Fruit fly (Drosophila melanogaster) Kc167 (cell line): ENCODE data around the gene Mpi.

ENCODE experiments used
- Myc ChIP-seq: fragments of >200 bp; optimal IDR thresholded peaks from 2 replicates; lab custom pipeline; 2017; ENCODE audit warnings: missing external identifiers
- Sin3A ChIP-seq: fragments of >200 bp; optimal IDR thresholded peaks from 2 replicates; lab custom pipeline; 2018; ENCODE audit warnings: missing external identifiers
- h ChIP-seq: fragments of >200 bp; optimal IDR thresholded peaks from 3 replicates; lab custom pipeline; 2018; ENCODE audit warnings: missing external identifiers
- insv ChIP-seq: fragments of >200 bp; optimal IDR thresholded peaks from 3 replicates; lab custom pipeline; 2018; ENCODE audit warnings: missing external identifiers
- psq ChIP-seq: fragments of >200 bp; optimal IDR thresholded peaks from 2 replicates; lab custom pipeline; 2017; ENCODE audit warnings: missing external identifiers
- ttk ChIP-seq: sonication (Bioruptor generic); optimal IDR thresholded peaks from 2 replicates; lab custom pipeline; 2017; ENCODE audit warnings: missing external identifiers

Gene Mpi

DNA sequence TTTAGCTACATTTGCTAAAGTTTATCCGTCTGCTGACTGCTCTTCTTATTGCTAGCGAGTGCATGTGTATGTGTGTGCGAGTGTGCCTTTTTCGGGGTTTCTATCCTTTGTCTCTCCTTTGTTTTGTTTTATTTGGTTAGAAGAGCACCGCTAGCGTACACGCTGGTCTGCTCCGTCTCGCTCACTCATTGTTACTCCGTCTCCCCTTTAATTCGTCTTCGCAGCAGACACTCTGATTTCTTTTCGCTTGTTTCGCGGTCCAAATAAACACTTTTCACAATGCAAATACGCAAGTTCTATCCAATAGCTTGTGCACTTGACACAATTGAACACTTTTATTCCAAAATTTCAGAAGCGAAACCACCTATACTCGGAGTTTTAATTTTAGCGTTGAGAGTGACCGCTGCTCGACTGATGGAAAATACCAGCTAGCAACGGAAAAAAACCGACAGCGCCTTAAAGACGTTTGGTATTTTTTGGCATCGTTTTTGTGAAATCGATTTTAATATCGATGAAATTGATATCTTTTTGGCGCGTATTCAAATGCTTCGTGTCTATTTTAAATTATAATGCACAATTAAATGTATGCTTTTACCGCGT lies 49.6 kb downstream of the Mpi start, which contains the start of gene FBXO11:
FBXO11 (minus strand) TSS at position 423 of the 600 bp plus-strand sequence.
- no peak for TF ChIP-seq ttk (lab: Kevin White, UChicago)
- no peak for TF ChIP-seq Sin3A
- TF ChIP-seq insv (lab: Kevin White, UChicago), result no peak
- TF ChIP-seq Myc (lab: Kevin White, UChicago), result no peak
- no peak for TF ChIP-seq psq (lab: Kevin White, UChicago)
- TF ChIP-seq h (lab: Kevin White, UChicago), result no peak
